Worm (Caenorhabditis elegans) whole organism, L3 larva: ENCODE data around the gene acs-9.

Source experiments
- R02D3.7 ChIP-seq: fragments of 150-350 bp; optimal IDR thresholded peaks from 2 replicates; lab custom pipeline; 2014; ENCODE audit warnings: missing biosample characterization, missing genetic modification characterization
- ZK546.5 ChIP-seq: sonication (generic microtip); optimal IDR thresholded peaks from 2 replicates; lab custom pipeline; 2017; ENCODE audit warnings: missing biosample characterization, missing genetic modification characterization
- ama-1 ChIP-seq: fragments of 150-350 bp; optimal IDR thresholded peaks from 2 replicates; lab custom pipeline; 2018
- ceh-28 ChIP-seq: fragments of 150-350 bp; optimal IDR thresholded peaks from 2 replicates; lab custom pipeline; 2014; ENCODE audit warnings: missing biosample characterization, missing genetic modification reagents, missing genetic modification characterization
- daf-12 ChIP-seq: fragments of 150-350 bp; optimal IDR thresholded peaks from 2 replicates; lab custom pipeline; 2014; ENCODE audit warnings: missing biosample characterization, missing genetic modification reagents, missing genetic modification characterization
- nfya-1 ChIP-seq: sonication (generic microtip); optimal IDR thresholded peaks from 2 replicates; lab custom pipeline; 2017; ENCODE audit warnings: missing genetic modification characterization, mild to moderate bottlenecking, missing compliant biosample characterization, antibody characterized with exemption, moderate library complexity; ENCODE audit not compliant: insufficient read depth
- nhr-23 ChIP-seq: fragments of 150-350 bp; optimal IDR thresholded peaks from 2 replicates; lab custom pipeline; 2014; ENCODE audit warnings: missing biosample characterization, missing genetic modification reagents, missing genetic modification characterization
- nhr-28 ChIP-seq: fragments of 150-350 bp; optimal IDR thresholded peaks from 2 replicates; lab custom pipeline; 2014; ENCODE audit warnings: missing biosample characterization, missing genetic modification characterization
- sea-2 ChIP-seq: fragments of 150-350 bp; sonication (generic microtip); optimal IDR thresholded peaks from 4 replicates; lab custom pipeline; 2014; ENCODE audit warnings: missing biosample characterization, missing genetic modification reagents, missing genetic modification characterization
- unc-62 ChIP-seq: fragments of 150-350 bp; sonication (generic microtip); optimal IDR thresholded peaks from 4 replicates; lab custom pipeline; 2014; ENCODE audit warnings: missing biosample characterization, missing genetic modification reagents, missing genetic modification characterization
- zag-1 ChIP-seq: fragments of 150-350 bp; optimal IDR thresholded peaks from 2 replicates; lab custom pipeline; 2014; ENCODE audit warnings: missing biosample characterization, missing genetic modification characterization

DNA sequence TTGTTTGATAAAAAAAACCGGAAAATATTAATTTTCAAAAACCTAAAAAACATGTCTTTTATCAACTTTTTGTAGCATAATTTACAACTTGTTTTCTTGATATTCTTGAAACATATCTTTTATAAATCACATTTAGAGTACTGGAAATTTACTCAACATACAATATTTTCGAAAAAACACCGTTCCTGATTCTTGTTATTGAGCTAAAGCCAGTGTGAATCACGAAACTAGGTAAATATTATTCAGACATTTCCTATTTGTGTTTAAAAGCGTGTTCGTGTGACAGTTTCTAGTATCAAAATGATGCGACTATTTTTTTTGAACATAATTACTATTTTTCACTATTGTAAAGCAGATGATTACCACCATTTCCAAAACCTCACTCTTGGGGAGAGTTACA lies 43.3 kb upstream of the acs-9 start, which contains the start of gene C30E1.4:
- no peak for TF ChIP-seq nhr-23
- no peak for TF ChIP-seq R02D3.7 (tag; lab: Kevin White, UChicago)
- no peak for TF ChIP-seq ama-1 (lab: Kevin White, UChicago)
- no peak for TF ChIP-seq ZK546.5
- TF ChIP-seq ceh-28 (tag; lab: Kevin White, UChicago): no peak
- no peak for TF ChIP-seq unc-62
- no peak for TF ChIP-seq zag-1 (tag; lab: Kevin White, UChicago)
- no peak for TF ChIP-seq daf-12 (tag; lab: Kevin White, UChicago)
- TF ChIP-seq nhr-28 (tag; lab: Kevin White, UChicago): no peak
- no peak for TF ChIP-seq nfya-1
- no peak for TF ChIP-seq sea-2 (GFP tag; lab: Kevin White, UChicago)
